Worm (Caenorhabditis elegans) whole organism, L4 larva: Measurements from ENCODE around the gene cam-1.
A peak's percentile ranks its signal among the peaks of the same experiment; 100 is the strongest.

ENCODE experiments used
- D1046.2 ChIP-seq: fragments of 200-800 bp; sonication (Bioruptor generic); IDR thresholded peaks from 2 replicates; pipeline ENCODE4 v1.3.6; 2022; ENCODE audit warnings: missing genetic modification characterization, missing compliant biosample characterization
- F26F4.8 ChIP-seq: fragments of 200-800 bp; sonication (Bioruptor generic); conservative IDR thresholded peaks from 2 replicates; pipeline ENCODE4 v1.3.6; 2022; ENCODE audit warnings: missing genetic modification characterization, missing compliant biosample characterization
- F49E8.2 ChIP-seq: sonication (generic microtip); optimal IDR thresholded peaks from 2 replicates; lab custom pipeline; 2016; ENCODE audit warnings: missing compliant biosample characterization, mild to moderate bottlenecking, missing genetic modification characterization, borderline replicate concordance
- ZK337.2 ChIP-seq: fragments of 200-800 bp; sonication (Bioruptor generic); IDR thresholded peaks from 2 replicates; pipeline ENCODE4 v1.3.6; 2022; ENCODE audit warnings: missing genetic modification reagents, missing genetic modification characterization, missing compliant biosample characterization
- aha-1 ChIP-seq: fragments of 150-350 bp; peaks from one replicate; lab custom pipeline; 2014; ENCODE audit warnings: missing biosample characterization, missing genetic modification characterization
- ama-1 ChIP-seq: fragments of 150-350 bp; optimal IDR thresholded peaks from 2 replicates; lab custom pipeline; 2014; ENCODE audit warnings: inconsistent platforms, mixed read lengths
- ceh-20 ChIP-seq: fragments of 200-800 bp; sonication (Bioruptor generic); IDR thresholded peaks from 2 replicates; pipeline ENCODE4 v1.3.6; 2022; ENCODE audit warnings: missing genetic modification reagents, missing genetic modification characterization, missing compliant biosample characterization
- ceh-28 ChIP-seq: fragments of 150-350 bp; optimal IDR thresholded peaks from 2 replicates; lab custom pipeline; 2014; ENCODE audit warnings: missing biosample characterization, missing genetic modification reagents, missing genetic modification characterization
- ceh-32 ChIP-seq: sonication (generic microtip); optimal IDR thresholded peaks from 2 replicates; lab custom pipeline; 2016; ENCODE audit warnings: mild to moderate bottlenecking, missing genetic modification characterization, missing compliant biosample characterization; ENCODE audit not compliant: poor library complexity
- ceh-44 ChIP-seq: fragments of 200-800 bp; sonication (Bioruptor generic); IDR thresholded peaks from 2 replicates; pipeline ENCODE4 v1.3.6; 2022; ENCODE audit warnings: missing genetic modification reagents, missing genetic modification characterization, missing compliant biosample characterization
- ceh-82 ChIP-seq: sonication (generic microtip); optimal IDR thresholded peaks from 2 replicates; lab custom pipeline; 2017; ENCODE audit warnings: missing biosample characterization, missing genetic modification characterization
- cey-2 ChIP-seq: sonication (generic microtip); optimal IDR thresholded peaks from 3 replicates; lab custom pipeline; 2017; ENCODE audit warnings: missing genetic modification characterization, mild to moderate bottlenecking, missing compliant biosample characterization, antibody characterized with exemption, borderline replicate concordance; ENCODE audit not compliant: insufficient read depth
- daf-12 ChIP-seq: fragments of 150-350 bp; optimal IDR thresholded peaks from 2 replicates; lab custom pipeline; 2014; ENCODE audit warnings: missing biosample characterization, missing genetic modification reagents, missing genetic modification characterization
- daf-16 ChIP-seq, 3 experiments: sonication (generic microtip); optimal IDR thresholded peaks; 2 replicates each; lab custom pipeline; 2016 to 2017; ENCODE audit warnings: missing genetic modification characterization in 3 of 3, missing genetic modification reagents in 3 of 3, mild to moderate bottlenecking in 2 of 3, missing compliant biosample characterization in 2 of 3, missing biosample characterization in 1 of 3, moderate library complexity in 1 of 3
- dmd-6 ChIP-seq: fragments of 200-800 bp; sonication (Bioruptor generic); IDR thresholded peaks from 2 replicates; pipeline ENCODE4 v1.3.6; 2022; ENCODE audit warnings: missing genetic modification reagents, missing genetic modification characterization, missing compliant biosample characterization
- dpl-1 ChIP-seq: fragments of 150-350 bp; optimal IDR thresholded peaks from 2 replicates; lab custom pipeline; 2014; ENCODE audit warnings: missing biosample characterization, missing genetic modification reagents, missing genetic modification characterization
- egl-43 ChIP-seq: fragments of 200-800 bp; sonication (Bioruptor generic); IDR thresholded peaks from 2 replicates; pipeline ENCODE4 v1.3.6; 2022; ENCODE audit warnings: missing genetic modification reagents, missing genetic modification characterization, missing compliant biosample characterization
- fkh-10 ChIP-seq: fragments of 150-350 bp; optimal IDR thresholded peaks from 2 replicates; lab custom pipeline; 2014; ENCODE audit warnings: missing biosample characterization, missing genetic modification reagents, missing genetic modification characterization
- gei-8 ChIP-seq: fragments of 200-800 bp; sonication (Bioruptor generic); optimal IDR thresholded peaks from 2 replicates; lab custom pipeline; 2018; ENCODE audit warnings: mild to moderate bottlenecking, missing genetic modification characterization, missing compliant biosample characterization
- hif-1 ChIP-seq, 2 experiments: sonication (generic microtip); optimal IDR thresholded peaks; 2 replicates each; lab custom pipeline; 2016 to 2017; ENCODE audit warnings: missing compliant biosample characterization in 2 of 2, missing genetic modification characterization in 2 of 2, missing genetic modification reagents in 2 of 2, missing genotype in 2 of 2, mild to moderate bottlenecking in 1 of 2
- hlh-11 ChIP-seq: fragments of 200-800 bp; sonication (Bioruptor generic); optimal IDR thresholded peaks from 2 replicates; lab custom pipeline; 2018; ENCODE audit warnings: mild to moderate bottlenecking, missing genetic modification characterization, missing compliant biosample characterization
- lim-7 ChIP-seq: fragments of 200-800 bp; sonication (Bioruptor generic); IDR thresholded peaks from 2 replicates; pipeline ENCODE4 v1.3.6; 2022; ENCODE audit warnings: missing genetic modification characterization, missing compliant biosample characterization
- lin-1 ChIP-seq: fragments of 200-800 bp; sonication (Bioruptor generic); IDR thresholded peaks from 2 replicates; pipeline ENCODE4 v1.3.6; 2022; ENCODE audit warnings: missing genetic modification reagents, missing genetic modification characterization, missing compliant biosample characterization
- lin-29 ChIP-seq: fragments of 200-800 bp; sonication (Bioruptor generic); IDR thresholded peaks from 2 replicates; pipeline ENCODE4 v1.3.6; 2022; ENCODE audit warnings: missing genetic modification reagents, missing genetic modification characterization, missing compliant biosample characterization
- lin-38 ChIP-seq: fragments of 200-800 bp; sonication (Bioruptor generic); IDR thresholded peaks from 2 replicates; pipeline ENCODE4 v1.3.6; 2022; ENCODE audit warnings: missing genetic modification reagents, missing genetic modification characterization, missing compliant biosample characterization
- lir-3 ChIP-seq: sonication (generic microtip); optimal IDR thresholded peaks from 2 replicates; lab custom pipeline; 2016; ENCODE audit warnings: mild to moderate bottlenecking, missing genetic modification characterization, missing compliant biosample characterization
- mdl-1 ChIP-seq, 2 experiments: fragments of 150-350 bp in 1 of 2; sonication (generic microtip) in 1 of 2; optimal IDR thresholded peaks; 2 replicates each; lab custom pipeline; 2014 to 2017; ENCODE audit warnings: missing biosample characterization in 2 of 2, missing genetic modification characterization in 2 of 2
- mdt-29 ChIP-seq: fragments of 200-800 bp; sonication (Bioruptor generic); IDR thresholded peaks from 2 replicates; pipeline ENCODE4 v1.3.6; 2022; ENCODE audit warnings: missing genetic modification reagents, missing genetic modification characterization, missing compliant biosample characterization
- mep-1 ChIP-seq: fragments of 150-350 bp; sonication (generic microtip); optimal IDR thresholded peaks from 3 replicates; lab custom pipeline; 2014; ENCODE audit warnings: missing biosample characterization, missing genetic modification characterization
- mxl-2 ChIP-seq: fragments of 200-800 bp; sonication (Bioruptor generic); conservative IDR thresholded peaks from 2 replicates; pipeline ENCODE4 v1.3.6; 2022; ENCODE audit warnings: missing genetic modification reagents, missing genetic modification characterization, missing compliant biosample characterization
- mxl-3 ChIP-seq: fragments of 200-800 bp; sonication (Bioruptor generic); optimal IDR thresholded peaks from 2 replicates; lab custom pipeline; 2018; ENCODE audit warnings: mild to moderate bottlenecking, missing genetic modification characterization, missing compliant biosample characterization
- nhr-10 ChIP-seq: fragments of 150-350 bp; optimal IDR thresholded peaks from 2 replicates; lab custom pipeline; 2014; ENCODE audit warnings: missing biosample characterization, missing genetic modification characterization
- nhr-28 ChIP-seq: fragments of 150-350 bp; optimal IDR thresholded peaks from 2 replicates; lab custom pipeline; 2014; ENCODE audit warnings: missing biosample characterization, missing genetic modification characterization
- nhr-6 ChIP-seq: fragments of 150-350 bp; optimal IDR thresholded peaks from 2 replicates; lab custom pipeline; 2014; ENCODE audit warnings: missing biosample characterization, missing genetic modification characterization
- pha-4 ChIP-seq, 2 experiments: fragments of 150-350 bp in 1 of 2; fragments of 200-800 bp in 1 of 2; sonication (Bioruptor generic) in 1 of 2; IDR thresholded peaks in 1 of 2; optimal IDR thresholded peaks in 1 of 2; 2 replicates each; pipeline versions ENCODE4 v1.3.6 to Lab custom; 2014 to 2022; ENCODE audit warnings: missing genetic modification characterization in 2 of 2, missing genetic modification reagents in 2 of 2, missing biosample characterization in 1 of 2, missing compliant biosample characterization in 1 of 2
- pqm-1 ChIP-seq: sonication (generic microtip); optimal IDR thresholded peaks from 2 replicates; lab custom pipeline; 2017; ENCODE audit warnings: missing biosample characterization, missing genetic modification characterization
- saeg-2 ChIP-seq: fragments of 200-800 bp; sonication (Bioruptor generic); IDR thresholded peaks from 2 replicates; pipeline ENCODE4 v1.3.6; 2022; ENCODE audit warnings: missing genetic modification reagents, missing genetic modification characterization, missing compliant biosample characterization
- sdz-12 ChIP-seq: fragments of 200-800 bp; sonication (Bioruptor generic); optimal IDR thresholded peaks from 2 replicates; lab custom pipeline; 2018; ENCODE audit warnings: mild to moderate bottlenecking, missing genetic modification characterization, missing compliant biosample characterization
- set-16 ChIP-seq: fragments of 200-800 bp; sonication (Bioruptor generic); IDR thresholded peaks from 2 replicates; pipeline ENCODE4 v1.3.6; 2022; ENCODE audit warnings: missing genetic modification reagents, missing genetic modification characterization, missing compliant biosample characterization
- skn-1 ChIP-seq: fragments of 150-350 bp; optimal IDR thresholded peaks from 2 replicates; lab custom pipeline; 2014; ENCODE audit warnings: missing biosample characterization, missing genetic modification characterization
- snpc-1.2 ChIP-seq: fragments of 200-800 bp; sonication (Bioruptor generic); IDR thresholded peaks from 2 replicates; pipeline ENCODE4 v1.3.6; 2022; ENCODE audit warnings: missing genetic modification reagents, missing genetic modification characterization, missing compliant biosample characterization
- snpc-4 ChIP-seq: fragments of 150-350 bp; optimal IDR thresholded peaks from 2 replicates; lab custom pipeline; 2014; ENCODE audit warnings: missing biosample characterization, missing genetic modification characterization
- spr-3 ChIP-seq: fragments of 200-800 bp; sonication (Bioruptor generic); optimal IDR thresholded peaks from 2 replicates; lab custom pipeline; 2018; ENCODE audit warnings: mild to moderate bottlenecking, missing genetic modification characterization, missing compliant biosample characterization
- tag-97 ChIP-seq: fragments of 200-800 bp; sonication (Bioruptor generic); IDR thresholded peaks from 2 replicates; pipeline ENCODE4 v1.3.6; 2022; ENCODE audit warnings: missing genetic modification characterization, missing compliant biosample characterization
- unc-39 ChIP-seq: sonication (generic microtip); optimal IDR thresholded peaks from 2 replicates; lab custom pipeline; 2017; ENCODE audit warnings: missing biosample characterization, missing genetic modification characterization
- unc-62 ChIP-seq, 3 experiments: fragments of 150-350 bp in 1 of 3; sonication (generic microtip); optimal IDR thresholded peaks in 2 of 3; peaks in 1 of 3; 1 replicate in 1 of 3; 2 replicates in 2 of 3; lab custom pipeline; 2014 to 2017; ENCODE audit warnings: missing biosample characterization in 3 of 3, missing genetic modification characterization in 3 of 3, missing genetic modification reagents in 3 of 3, missing genotype in 1 of 3
- zip-11 ChIP-seq: fragments of 200-800 bp; sonication (Bioruptor generic); IDR thresholded peaks from 2 replicates; pipeline ENCODE4 v1.3.6; 2022; ENCODE audit warnings: missing genetic modification characterization, missing compliant biosample characterization
- ztf-11 ChIP-seq: fragments of 150-350 bp; optimal IDR thresholded peaks from 2 replicates; lab custom pipeline; 2014; ENCODE audit warnings: missing biosample characterization, missing genetic modification characterization

The cam-1 gene

DNA sequence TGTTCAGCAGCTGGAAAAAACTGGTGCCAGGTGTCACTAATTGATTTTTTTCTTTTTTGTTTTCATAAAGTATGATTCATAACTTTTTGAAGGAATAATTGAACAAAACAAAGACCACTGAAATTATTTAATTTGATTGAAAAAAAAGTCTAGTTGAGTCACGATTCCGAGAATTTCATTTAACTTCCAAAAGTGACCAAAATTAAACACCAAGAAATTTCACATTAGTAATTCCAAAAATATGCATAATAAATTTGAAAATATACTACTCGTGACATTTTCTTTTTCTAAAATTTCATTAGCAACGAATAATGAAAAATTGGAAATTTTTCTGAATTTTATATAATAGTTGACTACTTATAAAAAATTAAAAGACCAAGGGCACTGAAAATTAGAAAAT lies 28.0 kb downstream of the cam-1 start:
- no peak for TF ChIP-seq snpc-1.2
- no peak for TF ChIP-seq ceh-82 (tag; lab: Kevin White, UChicago)
- peak; percentile 93 for TF ChIP-seq aha-1 (tag; lab: Kevin White, UChicago)
- no peak for TF ChIP-seq nhr-6
- TF ChIP-seq unc-62 (GFP tag; optimal IDR thresholded peaks at IDR 0.05 in 1 of 2; lab: Kevin White, UChicago): peak in 1 of 2 experiments; percentile 96
- TF ChIP-seq unc-62 (tag; optimal IDR thresholded peaks at IDR 0.05; lab: Kevin White, UChicago): no peak

DNA sequence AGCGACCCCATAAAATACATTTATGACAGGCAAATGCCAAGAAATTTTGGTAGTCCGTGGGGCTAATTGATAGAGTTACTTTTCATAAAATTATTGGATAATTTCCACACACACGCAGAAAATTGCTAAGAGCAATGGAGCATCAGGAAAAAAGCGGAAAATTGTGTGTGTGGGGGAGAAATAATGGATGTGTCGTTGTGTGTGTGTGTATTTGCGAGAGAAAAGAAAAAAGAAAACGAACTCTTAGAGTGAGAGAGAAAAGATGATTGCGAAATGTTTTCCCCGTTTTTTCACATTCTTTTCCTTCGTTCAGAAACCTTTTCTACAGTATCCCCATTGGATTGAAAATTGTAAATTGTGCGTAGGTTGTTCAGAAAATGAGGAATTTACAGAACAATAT lies 28.5 kb downstream of the cam-1 start:
- TF ChIP-seq ceh-20 (GFP tag; lab: Robert Waterston, UW) (no peak), lin-29 (GFP tag; lab: Robert Waterston, UW) (no peak), gei-8 (GFP tag; lab: Kevin White, UChicago) (peak; percentile 6), egl-43 (no peak), lin-38 (GFP tag; lab: Robert Waterston, UW) (no peak), mdl-1 (tag; optimal IDR thresholded peaks at IDR 0.05; lab: Kevin White, UChicago) (peak in 1 of 2 experiments; percentile 16), spr-3 (GFP tag; lab: Kevin White, UChicago) (no peak), hlh-11 (tag; lab: Kevin White, UChicago) (peak; percentile 37), fkh-10 (no peak), ama-1 (lab: Kevin White, UChicago) (peak; percentile 1), pqm-1 (no peak), ceh-32 (tag; lab: Kevin White, UChicago) (no peak), saeg-2 (GFP tag; lab: Robert Waterston, UW) (no peak), mdt-29 (GFP tag; lab: Robert Waterston, UW) (no peak), F49E8.2 (no peak), daf-12 (no peak), F26F4.8 (GFP tag; lab: Robert Waterston, UW) (no peak), lim-7 (GFP tag; lab: Robert Waterston, UW) (no peak), unc-39 (tag; lab: Kevin White, UChicago) (no peak), nhr-6 (no peak), skn-1 (tag; lab: Kevin White, UChicago) (no peak), hif-1 (tag; optimal IDR thresholded peaks at IDR 0.05; lab: Kevin White, UChicago) (peak in 1 of 2 experiments; percentile 53), tag-97 (GFP tag; lab: Robert Waterston, UW) (no peak), dpl-1 (GFP tag; lab: Kevin White, UChicago) (no peak), zip-11 (GFP tag; lab: Robert Waterston, UW) (no peak), dmd-6 (0 out of 2 replicates have a peak, but pooled peaks have one; percentile 11), mxl-3 (GFP tag; lab: Kevin White, UChicago) (peak; percentile 1), daf-16 (GFP tag; optimal IDR thresholded peaks at IDR 0.05; lab: Kevin White, UChicago) (no peak), daf-16 (tag; optimal IDR thresholded peaks at IDR 0.05; lab: Kevin White, UChicago) (peak; percentile 8), ZK337.2 (GFP tag; lab: Robert Waterston, UW) (no peak), pha-4 (GFP tag; IDR thresholded peaks at IDR 0.05; lab: Robert Waterston, UW) (no peak), pha-4 (tag; optimal IDR thresholded peaks at IDR 0.05; lab: Kevin White, UChicago) (no peak), ceh-82 (tag; lab: Kevin White, UChicago) (no peak), set-16 (GFP tag; lab: Robert Waterston, UW) (no peak), mxl-2 (GFP tag; lab: Robert Waterston, UW) (no peak), nhr-10 (tag; lab: Kevin White, UChicago) (no peak), ceh-44 (no peak), sdz-12 (no peak), D1046.2 (GFP tag; lab: Robert Waterston, UW) (no peak), ztf-11 (tag; lab: Kevin White, UChicago) (no peak), snpc-4 (no peak), mep-1 (tag; lab: Kevin White, UChicago) (peak; percentile 59), nhr-28 (tag; lab: Kevin White, UChicago) (peak; percentile 57), cey-2 (tag; lab: Kevin White, UChicago) (no peak), ceh-28 (tag; lab: Kevin White, UChicago) (no peak), lir-3 (tag; lab: Kevin White, UChicago) (no peak), snpc-1.2 (no peak), lin-1 (GFP tag; lab: Robert Waterston, UW) (no peak)
